Fruit fly (Drosophila melanogaster): ENCODE measurements around the gene Ype.

- TF ChIP-seq Sox102F (GFP tag; optimal IDR thresholded peaks at IDR 0.05) (no peak), net (GFP tag; optimal IDR thresholded peaks at IDR 0.05) (no peak), dac (GFP tag; optimal IDR thresholded peaks at IDR 0.05) (no peak), OdsH (GFP tag; optimal IDR thresholded peaks at IDR 0.05) (no peak), pdm3 (GFP tag; optimal IDR thresholded peaks at IDR 0.05) (no peak), Ets96B (tag; optimal IDR thresholded peaks at IDR 0.05) (no peak), topi (GFP tag; optimal IDR thresholded peaks at IDR 0.05) (no peak)
Observed at dm6 chrX:13369438-13369837, 17.8 kb downstream of the Ype start.
